Fruit fly (Drosophila melanogaster) Kc167 (cell line): ENCODE measurements around the gene hiw.

Source experiments
- Myc ChIP-seq: fragments of >200 bp; optimal IDR thresholded peaks from 2 replicates; lab custom pipeline; 2017; ENCODE audit warnings: missing external identifiers
- insv ChIP-seq: fragments of >200 bp; optimal IDR thresholded peaks from 3 replicates; lab custom pipeline; 2018; ENCODE audit warnings: missing external identifiers
- psq ChIP-seq: fragments of >200 bp; optimal IDR thresholded peaks from 2 replicates; lab custom pipeline; 2017; ENCODE audit warnings: missing external identifiers

- no peak for TF ChIP-seq insv (lab: Kevin White, UChicago)
- TF ChIP-seq Myc (lab: Kevin White, UChicago), result no peak
- TF ChIP-seq psq (lab: Kevin White, UChicago), result no peak
Measured at dm6 chrX:15084580-15085138, 21.4 kb upstream of the hiw start, which contains the start of gene Cox17.
